Worm (Caenorhabditis elegans): ENCODE results near the gene srg-11.

DNA sequence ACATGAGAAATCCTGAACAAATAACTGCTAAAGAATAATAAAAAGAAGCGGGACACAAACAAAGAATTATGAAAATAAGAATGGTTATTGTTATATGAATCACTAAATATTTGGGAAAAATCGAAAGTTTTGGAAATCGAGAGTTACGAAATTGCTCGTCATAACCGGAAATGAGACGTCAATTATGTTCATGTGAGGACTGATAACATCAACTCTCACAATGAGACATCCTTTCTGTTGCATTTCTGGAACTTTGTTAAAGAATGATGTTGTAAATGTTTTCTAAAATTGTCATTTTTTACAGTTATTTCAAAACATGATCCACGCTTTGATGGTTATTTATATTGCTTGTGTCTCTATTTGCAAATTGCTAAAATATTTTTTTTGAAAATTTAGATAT lies 31.9 kb upstream of the srg-11 start, which contains the start of gene T23F11.6:
- TF ChIP-seq elt-3 (tag; optimal IDR thresholded peaks at IDR 0.05) (no peak), bed-3 (GFP tag; optimal IDR thresholded peaks at IDR 0.05) (no peak), nhr-237 (tag; optimal IDR thresholded peaks at IDR 0.05) (no peak), nhr-76 (tag; optimal IDR thresholded peaks at IDR 0.05) (no peak), hlh-1 (tag; optimal IDR thresholded peaks at IDR 0.05) (no peak), unc-120 (tag; optimal IDR thresholded peaks at IDR 0.05; ENCODE audit: poor library complexity, severe bottlenecking) (no peak), lin-13 (tag; optimal IDR thresholded peaks at IDR 0.05) (no peak), blmp-1 (tag; optimal IDR thresholded peaks at IDR 0.05) (no peak), snpc-4 (tag; optimal IDR thresholded peaks at IDR 0.05) (no peak), tbx-8 (GFP tag; optimal IDR thresholded peaks at IDR 0.05) (no peak), cnd-1 (tag; optimal IDR thresholded peaks at IDR 0.05) (no peak), ces-1 (GFP tag; optimal IDR thresholded peaks at IDR 0.05) (no peak)
